Worm (Caenorhabditis elegans) whole organism, L1 larva: ENCODE data around the gene sri-28.

Experiments used
- C04F5.9 ChIP-seq: sonication (generic microtip); optimal IDR thresholded peaks from 2 replicates; lab custom pipeline; 2016; ENCODE audit warnings: missing genetic modification characterization, missing compliant biosample characterization
- Y116A8C.19 ChIP-seq: sonication (generic microtip); optimal IDR thresholded peaks from 2 replicates; lab custom pipeline; 2016; ENCODE audit warnings: missing compliant biosample characterization, missing genetic modification characterization, borderline replicate concordance
- aha-1 ChIP-seq: fragments of 150-350 bp; optimal IDR thresholded peaks from 2 replicates; lab custom pipeline; 2014; ENCODE audit warnings: missing biosample characterization, missing genetic modification characterization
- alr-1 ChIP-seq: fragments of 200-800 bp; sonication (Bioruptor generic); optimal IDR thresholded peaks from 2 replicates; lab custom pipeline; 2018; ENCODE audit warnings: borderline replicate concordance, mild to moderate bottlenecking, missing genetic modification characterization, missing compliant biosample characterization
- ama-1 ChIP-seq: fragments of 150-350 bp; optimal IDR thresholded peaks from 2 replicates; lab custom pipeline; 2014
- blmp-1 ChIP-seq: fragments of 150-350 bp; optimal IDR thresholded peaks from 2 replicates; lab custom pipeline; 2014; ENCODE audit warnings: missing biosample characterization, missing genetic modification characterization
- ceh-88 ChIP-seq: fragments of 200-800 bp; sonication (Bioruptor generic); IDR thresholded peaks from 2 replicates; pipeline ENCODE4 v1.3.6; 2022; ENCODE audit warnings: missing genetic modification characterization, missing compliant biosample characterization
- ceh-90 ChIP-seq: sonication (generic microtip); optimal IDR thresholded peaks from 2 replicates; lab custom pipeline; 2016; ENCODE audit warnings: missing genetic modification characterization, missing compliant biosample characterization
- ces-1 ChIP-seq: fragments of 150-350 bp; optimal IDR thresholded peaks from 2 replicates; lab custom pipeline; 2014; ENCODE audit warnings: missing biosample characterization, missing genetic modification reagents, missing genetic modification characterization
- egl-13 ChIP-seq: sonication (generic microtip); optimal IDR thresholded peaks from 2 replicates; lab custom pipeline; 2016; ENCODE audit warnings: missing genotype, missing genetic modification reagents, missing genetic modification characterization, missing compliant biosample characterization
- elt-3 ChIP-seq, 6 experiments: fragments of 150-350 bp in 1 of 6; sonication (generic microtip); optimal IDR thresholded peaks; 2 replicates each; lab custom pipeline; 2017 to 2018; ENCODE audit warnings: missing biosample characterization in 6 of 6, missing genetic modification characterization in 6 of 6, inconsistent platforms in 1 of 6
- ets-5 ChIP-seq: fragments of 200-800 bp; sonication (Bioruptor generic); IDR thresholded peaks from 2 replicates; pipeline ENCODE4 v1.3.6; 2022; ENCODE audit warnings: missing genetic modification characterization, missing compliant biosample characterization
- fos-1 ChIP-seq: fragments of 150-350 bp; optimal IDR thresholded peaks from 2 replicates; lab custom pipeline; 2014; ENCODE audit warnings: missing biosample characterization, missing genetic modification characterization
- hlh-4 ChIP-seq: sonication (generic microtip); optimal IDR thresholded peaks from 2 replicates; lab custom pipeline; 2016; ENCODE audit warnings: mild to moderate bottlenecking, missing genetic modification characterization, missing compliant biosample characterization
- hpl-2 ChIP-seq: fragments of 150-350 bp; optimal IDR thresholded peaks from 2 replicates; lab custom pipeline; 2014; ENCODE audit warnings: missing biosample characterization, missing genetic modification reagents, missing genetic modification characterization
- jun-1 ChIP-seq: fragments of 150-350 bp; optimal IDR thresholded peaks from 2 replicates; lab custom pipeline; 2014; ENCODE audit warnings: missing biosample characterization, missing genetic modification reagents, missing genetic modification characterization
- lin-14 ChIP-seq: fragments of 200-800 bp; sonication (Bioruptor generic); optimal IDR thresholded peaks from 2 replicates; lab custom pipeline; 2018; ENCODE audit warnings: mild to moderate bottlenecking, missing genetic modification characterization, moderate library complexity, missing compliant biosample characterization
- lin-15B ChIP-seq: fragments of 150-350 bp; sonication (generic microtip); optimal IDR thresholded peaks from 3 replicates; lab custom pipeline; 2014; ENCODE audit warnings: missing biosample characterization, missing genetic modification characterization
- lin-35 ChIP-seq, 2 experiments: fragments of 150-350 bp; optimal IDR thresholded peaks; 2 replicates each; lab custom pipeline; 2014; ENCODE audit warnings: missing biosample characterization in 2 of 2, missing genetic modification characterization in 2 of 2, missing genetic modification reagents in 2 of 2
- lin-39 ChIP-seq: fragments of 150-350 bp; optimal IDR thresholded peaks from 2 replicates; lab custom pipeline; 2014; ENCODE audit warnings: missing biosample characterization, missing genetic modification reagents, missing genetic modification characterization
- lir-3 ChIP-seq: sonication (generic microtip); optimal IDR thresholded peaks from 2 replicates; lab custom pipeline; 2016; ENCODE audit warnings: mild to moderate bottlenecking, missing genetic modification characterization, moderate library complexity, missing compliant biosample characterization; ENCODE audit not compliant: poor library complexity
- mab-9 ChIP-seq: fragments of 200-800 bp; sonication (Bioruptor generic); IDR thresholded peaks from 2 replicates; pipeline ENCODE4 v1.3.6; 2022; ENCODE audit warnings: missing genetic modification reagents, missing genetic modification characterization, missing compliant biosample characterization
- mdl-1 ChIP-seq, 2 experiments: fragments of 150-350 bp; optimal IDR thresholded peaks; 2 replicates each; lab custom pipeline; 2014 to 2017; ENCODE audit warnings: missing biosample characterization in 2 of 2, missing genetic modification characterization in 2 of 2, inconsistent platforms in 1 of 2
- mef-2 ChIP-seq: fragments of 150-350 bp; optimal IDR thresholded peaks from 2 replicates; lab custom pipeline; 2014; ENCODE audit warnings: missing biosample characterization, missing genetic modification characterization
- mep-1 ChIP-seq: fragments of 150-350 bp; optimal IDR thresholded peaks from 2 replicates; lab custom pipeline; 2014; ENCODE audit warnings: missing biosample characterization, missing genetic modification characterization
- nhr-11 ChIP-seq: fragments of 150-350 bp; optimal IDR thresholded peaks from 2 replicates; lab custom pipeline; 2014; ENCODE audit warnings: missing biosample characterization, missing genetic modification characterization
- nhr-12 ChIP-seq: sonication (generic microtip); optimal IDR thresholded peaks from 2 replicates; lab custom pipeline; 2017; ENCODE audit warnings: missing biosample characterization, missing genetic modification characterization
- nhr-19 ChIP-seq: fragments of 200-800 bp; sonication (Bioruptor generic); conservative IDR thresholded peaks from 2 replicates; pipeline ENCODE4 v1.3.6; 2022; ENCODE audit warnings: missing genetic modification characterization, missing compliant biosample characterization
- nhr-20 ChIP-seq: sonication (generic microtip); optimal IDR thresholded peaks from 2 replicates; lab custom pipeline; 2016; ENCODE audit warnings: mild to moderate bottlenecking, missing genetic modification characterization, missing compliant biosample characterization
- nhr-237 ChIP-seq: fragments of 150-350 bp; optimal IDR thresholded peaks from 2 replicates; lab custom pipeline; 2014; ENCODE audit warnings: missing biosample characterization, missing genetic modification characterization
- nhr-28 ChIP-seq: fragments of 150-350 bp; optimal IDR thresholded peaks from 2 replicates; lab custom pipeline; 2014; ENCODE audit warnings: missing biosample characterization, missing genetic modification characterization
- nhr-71 ChIP-seq: sonication (generic microtip); optimal IDR thresholded peaks from 2 replicates; lab custom pipeline; 2016; ENCODE audit warnings: mild to moderate bottlenecking, missing genetic modification characterization, moderate library complexity, missing compliant biosample characterization
- nhr-76 ChIP-seq: sonication (generic microtip); optimal IDR thresholded peaks from 2 replicates; lab custom pipeline; 2017; ENCODE audit warnings: missing biosample characterization, missing genetic modification characterization
- nhr-85 ChIP-seq: sonication (generic microtip); peaks from one replicate; lab custom pipeline; 2016; ENCODE audit warnings: missing genetic modification characterization, inconsistent platforms, missing compliant biosample characterization
- pax-3 ChIP-seq: fragments of 200-800 bp; sonication (Bioruptor generic); optimal IDR thresholded peaks from 2 replicates; lab custom pipeline; 2018; ENCODE audit warnings: mild to moderate bottlenecking, missing genetic modification characterization, moderate library complexity, missing compliant biosample characterization
- unc-130 ChIP-seq: fragments of 150-350 bp; optimal IDR thresholded peaks from 2 replicates; lab custom pipeline; 2017; ENCODE audit warnings: missing biosample characterization, missing genetic modification characterization, inconsistent platforms
- unc-62 ChIP-seq: fragments of 150-350 bp; optimal IDR thresholded peaks from 2 replicates; lab custom pipeline; 2014; ENCODE audit warnings: missing biosample characterization, missing genetic modification reagents, missing genetic modification characterization
- unc-86 ChIP-seq: sonication (generic microtip); optimal IDR thresholded peaks from 2 replicates; lab custom pipeline; 2016; ENCODE audit warnings: missing genetic modification characterization, missing compliant biosample characterization
- xbp-1 ChIP-seq: sonication (generic microtip); optimal IDR thresholded peaks from 2 replicates; lab custom pipeline; 2016; ENCODE audit warnings: missing genetic modification characterization, missing compliant biosample characterization
- ztf-11 ChIP-seq, 2 experiments: sonication (generic microtip); optimal IDR thresholded peaks; 2 replicates each; lab custom pipeline; 2016 to 2017; ENCODE audit warnings: missing genetic modification characterization in 2 of 2, missing biosample characterization in 1 of 2, missing compliant biosample characterization in 1 of 2
- ztf-4 ChIP-seq: fragments of 150-350 bp; optimal IDR thresholded peaks from 2 replicates; lab custom pipeline; 2014; ENCODE audit warnings: missing biosample characterization, missing genetic modification characterization

The sri-28 gene

DNA sequence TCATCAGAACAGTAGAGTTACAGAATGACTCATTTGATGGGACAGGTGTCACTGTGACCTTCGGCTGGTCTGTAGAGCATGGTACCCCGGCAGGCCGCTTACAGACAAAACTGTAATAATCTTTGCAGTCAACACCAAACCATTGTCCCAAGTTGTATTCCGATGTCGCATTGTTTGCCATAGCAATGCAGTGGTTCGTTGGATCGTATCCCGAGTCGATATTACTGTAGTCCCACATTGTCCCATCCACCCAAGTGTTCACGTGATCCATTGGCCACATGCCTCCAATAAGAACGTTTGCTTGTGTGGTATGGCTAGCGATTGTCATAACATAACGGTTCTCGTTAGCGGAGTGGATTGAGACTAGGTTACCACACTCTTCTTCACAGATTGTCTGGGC is 27.6 kb upstream of the sri-28 start:
- TF ChIP-seq mdl-1 (tag; optimal IDR thresholded peaks at IDR 0.05; lab: Kevin White, UChicago) (no peak), ztf-4 (tag; lab: Kevin White, UChicago) (no peak), ces-1 (GFP tag; lab: Kevin White, UChicago) (no peak), nhr-71 (tag; lab: Kevin White, UChicago) (no peak), egl-13 (tag; lab: Kevin White, UChicago) (no peak), fos-1 (no peak), mef-2 (tag; lab: Kevin White, UChicago) (no peak), ztf-11 (tag; optimal IDR thresholded peaks at IDR 0.05; lab: Kevin White, UChicago) (no peak), unc-62 (GFP tag; lab: Kevin White, UChicago) (no peak), lin-15B (tag; lab: Kevin White, UChicago) (no peak), elt-3 (tag; optimal IDR thresholded peaks at IDR 0.05; lab: Kevin White, UChicago) (no peak), lir-3 (tag; lab: Kevin White, UChicago) (no peak), pax-3 (tag; lab: Kevin White, UChicago) (no peak), Y116A8C.19 (tag; lab: Kevin White, UChicago) (no peak), lin-14 (no peak), mab-9 (GFP tag; lab: Robert Waterston, UW) (no peak), ama-1 (lab: Kevin White, UChicago) (no peak), unc-130 (tag; lab: Kevin White, UChicago) (no peak)

DNA sequence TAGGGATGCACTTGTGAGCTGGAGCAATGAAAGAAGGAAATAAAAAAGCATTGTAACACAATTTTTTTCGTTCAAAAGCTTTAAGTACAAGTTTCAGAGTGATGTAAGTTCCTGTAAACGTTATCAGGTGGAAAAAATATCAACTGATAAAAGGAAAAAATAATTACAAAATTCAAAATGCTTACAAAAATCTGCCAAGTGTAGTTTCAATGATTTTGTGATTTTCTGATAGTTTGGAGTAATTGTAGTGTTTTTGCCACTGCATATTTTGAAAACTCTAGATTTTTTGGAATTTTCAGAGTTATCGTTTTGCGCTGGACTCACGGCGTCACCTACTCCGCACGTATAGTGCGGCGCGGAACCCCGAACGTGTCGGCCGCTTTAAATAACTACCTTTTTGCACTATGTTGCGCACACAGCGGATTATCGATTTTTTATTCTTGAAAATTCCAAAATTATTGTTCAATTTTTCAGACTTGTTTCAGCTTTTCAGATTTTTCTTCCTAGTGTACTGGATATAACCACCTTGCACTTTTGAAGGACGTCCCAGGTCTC is 25.0 kb upstream of the sri-28 start, which contains the start of gene clec-2:
clec-2 (minus strand) TSS at position 51 of the 555 bp plus-strand sequence.
- no peak for TF ChIP-seq mef-2 (tag; lab: Kevin White, UChicago)
- TF ChIP-seq hpl-2 (GFP tag; lab: Kevin White, UChicago), result no peak
- TF ChIP-seq lin-15B (tag; lab: Kevin White, UChicago), result no peak
- no peak for TF ChIP-seq hlh-4 (tag; lab: Kevin White, UChicago)
- TF ChIP-seq nhr-20 (tag; lab: Kevin White, UChicago), result no peak
- no peak for TF ChIP-seq nhr-12
- no peak for TF ChIP-seq nhr-11 (tag; lab: Kevin White, UChicago)
- TF ChIP-seq mep-1 (tag; lab: Kevin White, UChicago), result no peak
- TF ChIP-seq aha-1, result no peak
- TF ChIP-seq lin-14, result no peak
- TF ChIP-seq ceh-88, result no peak
- no peak for TF ChIP-seq blmp-1 (tag; lab: Kevin White, UChicago)
- TF ChIP-seq ets-5 (GFP tag; lab: Robert Waterston, UW), result no peak
- TF ChIP-seq unc-86 (tag; lab: Kevin White, UChicago), result no peak
- TF ChIP-seq nhr-85 (tag; lab: Kevin White, UChicago), result no peak
- no peak for TF ChIP-seq nhr-19 (GFP tag; lab: Robert Waterston, UW)
- no peak for TF ChIP-seq unc-130 (tag; lab: Kevin White, UChicago)
- TF ChIP-seq jun-1 (tag; lab: Kevin White, UChicago), result no peak
- TF ChIP-seq nhr-237 (tag; lab: Kevin White, UChicago), result no peak
- TF ChIP-seq alr-1 (tag; lab: Kevin White, UChicago), result no peak

DNA sequence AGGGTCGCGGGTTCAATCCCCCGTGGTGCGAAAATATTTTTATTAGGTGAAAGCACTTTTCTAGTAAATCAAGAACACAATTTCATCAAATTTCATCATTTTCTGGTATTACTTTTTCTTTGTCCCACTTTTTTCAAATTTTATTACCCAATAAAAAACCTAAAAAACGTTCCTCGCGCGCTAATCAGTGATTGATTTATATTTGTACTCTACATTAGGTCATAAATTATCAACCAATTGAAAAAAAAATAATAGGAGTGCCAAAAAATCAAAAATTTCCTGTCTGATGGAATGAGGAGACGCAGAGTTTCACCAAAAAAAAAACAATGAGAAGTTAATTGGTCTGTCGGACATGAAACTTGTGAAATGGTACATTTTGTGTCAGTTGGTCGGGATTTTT is 23.8 kb upstream of the sri-28 start:
- no peak for TF ChIP-seq C04F5.9 (tag; lab: Kevin White, UChicago)
- TF ChIP-seq xbp-1, result no peak
- no peak for TF ChIP-seq lin-39 (tag; lab: Kevin White, UChicago)
- no peak for TF ChIP-seq ceh-90
- no peak for TF ChIP-seq lin-35 (GFP tag; optimal IDR thresholded peaks at IDR 0.05; lab: Kevin White, UChicago)
- no peak for TF ChIP-seq nhr-76 (tag; lab: Kevin White, UChicago)
- no peak for TF ChIP-seq nhr-28 (tag; lab: Kevin White, UChicago)
